Worm (Caenorhabditis elegans) whole organism, mixed stage, embryonic: ENCODE measurements around the gene sqd-1.

ENCODE experiments used
- ceh-39 ChIP-seq: fragments of 150-350 bp; optimal IDR thresholded peaks from 2 replicates; lab custom pipeline; 2014; ENCODE audit warnings: missing biosample characterization, missing genetic modification characterization
- ceh-83 ChIP-seq: fragments of 200-800 bp; sonication (Bioruptor generic); optimal IDR thresholded peaks from 2 replicates; lab custom pipeline; 2018; ENCODE audit warnings: mild to moderate bottlenecking, missing genetic modification characterization, missing compliant biosample characterization
- flh-1 ChIP-seq: fragments of 200-800 bp; sonication (Bioruptor generic); optimal IDR thresholded peaks from 2 replicates; lab custom pipeline; 2018; ENCODE audit warnings: mild to moderate bottlenecking, missing genetic modification characterization, moderate library complexity, missing compliant biosample characterization
- ham-2 ChIP-seq: fragments of 200-800 bp; sonication (Bioruptor generic); optimal IDR thresholded peaks from 2 replicates; lab custom pipeline; 2018; ENCODE audit warnings: mild to moderate bottlenecking, missing genetic modification characterization, missing compliant biosample characterization
- hlh-1 ChIP-seq: fragments of 150-350 bp; optimal IDR thresholded peaks from 2 replicates; lab custom pipeline; 2014; ENCODE audit warnings: missing biosample characterization, missing genetic modification reagents, missing genetic modification characterization
- lin-13 ChIP-seq: fragments of 150-350 bp; optimal IDR thresholded peaks from 2 replicates; lab custom pipeline; 2014; ENCODE audit warnings: missing biosample characterization, missing genetic modification characterization
- nhr-12 ChIP-seq: fragments of 150-350 bp; optimal IDR thresholded peaks from 2 replicates; lab custom pipeline; 2014; ENCODE audit warnings: missing biosample characterization, missing genetic modification characterization
- nhr-237 ChIP-seq: fragments of 150-350 bp; optimal IDR thresholded peaks from 2 replicates; lab custom pipeline; 2014; ENCODE audit warnings: missing biosample characterization, missing genetic modification characterization
- nhr-28 ChIP-seq: fragments of 150-350 bp; optimal IDR thresholded peaks from 2 replicates; lab custom pipeline; 2014; ENCODE audit warnings: missing biosample characterization, missing genetic modification characterization
- nhr-76 ChIP-seq: sonication (generic microtip); optimal IDR thresholded peaks from 2 replicates; lab custom pipeline; 2017; ENCODE audit warnings: missing biosample characterization, missing genetic modification characterization
- snpc-4 ChIP-seq: fragments of 150-350 bp; optimal IDR thresholded peaks from 2 replicates; lab custom pipeline; 2014; ENCODE audit warnings: missing biosample characterization, missing genetic modification characterization
- ztf-11 ChIP-seq: fragments of 150-350 bp; optimal IDR thresholded peaks from 2 replicates; lab custom pipeline; 2014; ENCODE audit warnings: missing biosample characterization, missing genetic modification characterization

- TF ChIP-seq snpc-4 (tag; lab: Kevin White, UChicago): no peak
- no peak for TF ChIP-seq ztf-11 (tag; lab: Kevin White, UChicago)
- TF ChIP-seq flh-1 (GFP tag; lab: Kevin White, UChicago): no peak
- TF ChIP-seq ceh-83: no peak
- TF ChIP-seq hlh-1 (tag; lab: Kevin White, UChicago): no peak
- TF ChIP-seq lin-13: peak; percentile 22
- TF ChIP-seq nhr-28 (tag; lab: Kevin White, UChicago): no peak
- TF ChIP-seq ham-2: peak; percentile 22
- no peak for TF ChIP-seq ceh-39 (tag; lab: Kevin White, UChicago)
- TF ChIP-seq nhr-237 (tag; lab: Kevin White, UChicago): peak; percentile 33
- TF ChIP-seq nhr-12 (tag; lab: Kevin White, UChicago): no peak
- no peak for TF ChIP-seq nhr-76
Measured at ce11 chrIV:6336748-6337147, 12.8 kb downstream of the sqd-1 start.
